Worm (Caenorhabditis elegans) whole organism, L4/young adult: Measurements from ENCODE around the gene unc-82.

Experiments
- W03F9.2 ChIP-seq: fragments of 150-350 bp; optimal IDR thresholded peaks from 2 replicates; lab custom pipeline; 2014; ENCODE audit warnings: missing biosample characterization, missing genetic modification characterization
- dao-5 ChIP-seq: sonication (generic microtip); optimal IDR thresholded peaks from 2 replicates; lab custom pipeline; 2016; ENCODE audit warnings: missing genotype, missing genetic modification characterization, moderate library complexity, missing compliant biosample characterization
- him-1 ChIP-seq: sonication (generic microtip); optimal IDR thresholded peaks from 2 replicates; lab custom pipeline; 2016; ENCODE audit warnings: missing genotype, missing genetic modification reagents, missing genetic modification characterization, missing compliant biosample characterization

ce11 chrIV:7388843-7389242, 35.5 kb upstream of the unc-82 start, which contains the start of gene mob-3:
- TF ChIP-seq him-1 (tag; lab: Kevin White, UChicago) (no peak), dao-5 (tag; lab: Kevin White, UChicago) (no peak), W03F9.2 (tag; lab: Kevin White, UChicago) (no peak)
